Worm (Caenorhabditis elegans): ENCODE measurements around the gene hum-6.

Gene hum-6

ce11 chrX:2265069-2265468, 37.8 kb upstream of the hum-6 start:
- peak in 1 of 2 experiments; percentile 7 for TF ChIP-seq mdl-1 (tag; optimal IDR thresholded peaks at IDR 0.05)
- no peak for TF ChIP-seq nhr-237 (tag; optimal IDR thresholded peaks at IDR 0.05)

ce11 chrX:2266366-2266765, 36.5 kb upstream of the hum-6 start:
- TF ChIP-seq unc-55 (GFP tag; optimal IDR thresholded peaks at IDR 0.05) (peak; percentile 36), ama-1 (optimal IDR thresholded peaks at IDR 0.05) (no peak), mab-5 (tag; optimal IDR thresholded peaks at IDR 0.05) (peak; percentile 43)

- no peak for TF ChIP-seq crh-2 (tag; optimal IDR thresholded peaks at IDR 0.05)
- no peak for TF ChIP-seq ztf-11 (tag; optimal IDR thresholded peaks at IDR 0.05)
- TF ChIP-seq mab-5 (tag; optimal IDR thresholded peaks at IDR 0.05) = no peak
- TF ChIP-seq nhr-10 (tag; optimal IDR thresholded peaks at IDR 0.05) = no peak
- no peak for TF ChIP-seq zag-1 (tag; optimal IDR thresholded peaks at IDR 0.05)
- TF ChIP-seq C34F6.9 (tag; optimal IDR thresholded peaks at IDR 0.05) = no peak
- no peak for TF ChIP-seq aly-2 (tag; optimal IDR thresholded peaks at IDR 0.05)
- TF ChIP-seq ceh-16 (tag; optimal IDR thresholded peaks at IDR 0.05) = no peak
- TF ChIP-seq Y55F3AM.14 (GFP tag; optimal IDR thresholded peaks at IDR 0.05) = no peak
- no peak for TF ChIP-seq sem-4 (tag; optimal IDR thresholded peaks at IDR 0.05)
- TF ChIP-seq ztf-1 (GFP tag; conservative IDR thresholded peaks at IDR 0.05) = no peak
- TF ChIP-seq nhr-6 (tag; optimal IDR thresholded peaks at IDR 0.05) = no peak
- TF ChIP-seq lin-13 (GFP tag; optimal IDR thresholded peaks at IDR 0.05) = no peak
- no peak for TF ChIP-seq nhr-21 (tag; optimal IDR thresholded peaks at IDR 0.05)
- no peak for TF ChIP-seq elt-1 (tag; optimal IDR thresholded peaks at IDR 0.05)
- TF ChIP-seq mbf-1 (tag; optimal IDR thresholded peaks at IDR 0.05) = no peak
- no peak for TF ChIP-seq lin-11 (tag; optimal IDR thresholded peaks at IDR 0.05)
Observed at ce11 chrX:2266777-2267176, 36.1 kb upstream of the hum-6 start.

ce11 chrX:2267956-2268355, 34.9 kb upstream of the hum-6 start, which contains the start of gene AH9.6:
TSS of gene AH9.6 (minus strand) at chrX:2268138.
- TF ChIP-seq unc-55 (GFP tag; optimal IDR thresholded peaks at IDR 0.05) (peak; percentile 5), sma-9 (GFP tag; optimal IDR thresholded peaks at IDR 0.05) (no peak), sma-9 (tag; optimal IDR thresholded peaks at IDR 0.05) (no peak)

- TF ChIP-seq mab-5 (tag; optimal IDR thresholded peaks at IDR 0.05) (no peak), sma-9 (GFP tag; optimal IDR thresholded peaks at IDR 0.05) (peak; percentile 29), sma-9 (tag; optimal IDR thresholded peaks at IDR 0.05) (no peak)
Observed at ce11 chrX:2271429-2271828, 31.5 kb upstream of the hum-6 start.

ce11 chrX:2274237-2274636, 28.6 kb upstream of the hum-6 start, which contains the start of gene AH9.4:
TSS of gene AH9.4 (minus strand) at chrX:2274337.
- TF ChIP-seq ama-1 (optimal IDR thresholded peaks at IDR 0.05) (no peak), aly-2 (tag; optimal IDR thresholded peaks at IDR 0.05) (no peak), nhr-77 (tag; optimal IDR thresholded peaks at IDR 0.05) (no peak), elt-3 (tag; optimal IDR thresholded peaks at IDR 0.05) (no peak), fos-1 (tag; optimal IDR thresholded peaks at IDR 0.05) (no peak), nhr-25 (tag; optimal IDR thresholded peaks at IDR 0.05) (no peak), ztf-11 (tag; optimal IDR thresholded peaks at IDR 0.05) (no peak), skn-1 (tag; optimal IDR thresholded peaks at IDR 0.05) (no peak), unc-55 (GFP tag; optimal IDR thresholded peaks at IDR 0.05) (no peak), mbf-1 (tag; optimal IDR thresholded peaks at IDR 0.05) (no peak), elt-1 (tag; optimal IDR thresholded peaks at IDR 0.05) (no peak), unc-39 (tag; optimal IDR thresholded peaks at IDR 0.05) (no peak), crh-2 (tag; optimal IDR thresholded peaks at IDR 0.05) (no peak), unc-62 (GFP tag; optimal IDR thresholded peaks at IDR 0.05) (no peak), gmeb-1 (tag; optimal IDR thresholded peaks at IDR 0.05) (no peak), lin-11 (tag; optimal IDR thresholded peaks at IDR 0.05) (no peak), F13H6.1 (tag; optimal IDR thresholded peaks at IDR 0.05) (no peak), nhr-11 (tag; optimal IDR thresholded peaks at IDR 0.05) (no peak), ztf-1 (GFP tag; conservative IDR thresholded peaks at IDR 0.05) (no peak), peb-1 (tag; optimal IDR thresholded peaks at IDR 0.05) (no peak)

All from whole organism, L2 larva.